Fruit fly (Drosophila melanogaster) Kc167 (cell line): ENCODE data around the gene eIF3g1.

ENCODE experiments used
- Myc ChIP-seq: fragments of >200 bp; optimal IDR thresholded peaks from 2 replicates; lab custom pipeline; 2017; ENCODE audit warnings: missing external identifiers
- h ChIP-seq: fragments of >200 bp; optimal IDR thresholded peaks from 3 replicates; lab custom pipeline; 2018; ENCODE audit warnings: missing external identifiers
- insv ChIP-seq: fragments of >200 bp; optimal IDR thresholded peaks from 3 replicates; lab custom pipeline; 2018; ENCODE audit warnings: missing external identifiers
- psq ChIP-seq: fragments of >200 bp; optimal IDR thresholded peaks from 2 replicates; lab custom pipeline; 2017; ENCODE audit warnings: missing external identifiers
- ttk ChIP-seq: sonication (Bioruptor generic); optimal IDR thresholded peaks from 2 replicates; lab custom pipeline; 2017; ENCODE audit warnings: missing external identifiers

DNA sequence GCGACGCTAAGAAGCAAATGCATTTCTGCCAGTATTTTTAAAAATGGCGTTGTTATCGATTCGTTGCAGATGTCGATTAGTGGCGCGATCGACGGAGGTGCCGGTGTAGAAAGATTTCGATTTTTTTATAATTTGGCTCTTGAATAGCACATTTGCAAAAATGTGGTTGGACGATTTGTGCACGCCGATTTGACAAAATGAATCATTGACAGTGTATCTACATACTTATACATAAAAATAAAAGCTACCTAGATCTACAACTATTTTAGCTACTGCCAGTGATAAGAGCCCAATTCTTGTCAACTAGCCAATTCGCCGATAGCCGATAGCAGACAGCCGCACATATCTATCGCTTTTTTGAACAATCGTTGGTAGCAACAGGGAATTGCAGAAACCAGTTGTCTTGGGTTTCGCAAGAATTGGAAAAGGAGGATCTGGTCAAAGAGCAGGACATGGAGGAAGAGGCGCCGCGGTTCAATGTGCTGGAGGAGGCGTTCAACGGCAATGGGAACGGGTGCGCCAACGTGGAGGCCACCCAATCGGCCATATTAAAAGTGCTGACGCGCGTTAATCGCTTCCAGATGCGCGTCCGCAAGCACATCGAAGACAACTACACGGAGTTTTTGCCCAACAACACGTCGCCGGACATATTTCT is 6.2 kb downstream of the eIF3g1 start, which contains the start of the genes Klp3A and Zw10:
- no peak for TF ChIP-seq h
- no peak for TF ChIP-seq ttk
- TF ChIP-seq psq (lab: Kevin White, UChicago), result no peak
- TF ChIP-seq Myc, result no peak
- no peak for TF ChIP-seq insv
